Fruit fly (Drosophila melanogaster): ENCODE results near the gene Gcn2.

The Gcn2 gene

dm6 chr3R:31405277-31406207 is 10.1 kb downstream of the Gcn2 start, which contains the start of gene PNPase (continued):
- TF ChIP-seq ATbp (GFP tag; optimal IDR thresholded peaks at IDR 0.05) (peak; percentile 10), Fer1 (GFP tag; optimal IDR thresholded peaks at IDR 0.05) (peak; percentile 29), CG2712 (tag; optimal IDR thresholded peaks at IDR 0.05) (no peak), CG9437 (GFP tag; optimal IDR thresholded peaks at IDR 0.05) (no peak), toy (GFP tag; IDR thresholded peaks at IDR 0.05) (no peak), CG1792 (GFP tag; optimal IDR thresholded peaks at IDR 0.05) (no peak), NK7.1 (GFP tag; optimal IDR thresholded peaks at IDR 0.05) (no peak), CG11504 (tag; optimal IDR thresholded peaks at IDR 0.05) (no peak), Bgb (GFP tag; IDR thresholded peaks at IDR 0.05; ENCODE audit: partially characterized antibody) (peak; percentile 40; the same call in 1 of the 2 replicates), Stat92E (GFP tag; optimal IDR thresholded peaks at IDR 0.05) (peak in 1 of 3 experiments; percentile 39), pros (GFP tag; optimal IDR thresholded peaks at IDR 0.05) (peak; percentile 67), CG14710 (tag; optimal IDR thresholded peaks at IDR 0.05) (no peak), ken (GFP tag; IDR thresholded peaks at IDR 0.05) (no peak), lilli (GFP tag; optimal IDR thresholded peaks at IDR 0.05) (no peak), CG2199 (GFP tag; IDR thresholded peaks at IDR 0.05) (0 out of 3 replicates have a peak, but pooled peaks have one; percentile 38), zen (tag; optimal IDR thresholded peaks at IDR 0.05) (no peak), Neu2 (GFP tag; optimal IDR thresholded peaks at IDR 0.05; ENCODE audit: borderline replicate concordance) (no peak), MESR4 (GFP tag; optimal IDR thresholded peaks at IDR 0.05) (peak; percentile 62), chm (GFP tag; IDR thresholded peaks at IDR 0.05) (0 out of 2 replicates have a peak, but pooled peaks have one; percentile 46), CG11398 (GFP tag; optimal IDR thresholded peaks at IDR 0.05) (no peak), trem (tag; optimal IDR thresholded peaks at IDR 0.05) (no peak), grau (tag; optimal IDR thresholded peaks at IDR 0.05) (no peak), bbx (GFP tag; IDR thresholded peaks at IDR 0.05; ENCODE audit: partially characterized antibody) (peak; percentile 41), CG31224 (GFP tag; IDR thresholded peaks at IDR 0.05) (no peak), nom (GFP tag; optimal IDR thresholded peaks at IDR 0.05) (peak; percentile 29), CG18476 (GFP tag; optimal IDR thresholded peaks at IDR 0.05) (no peak), CG11696 (GFP tag; IDR thresholded peaks at IDR 0.05) (no peak), CG14441 (GFP tag; IDR thresholded peaks at IDR 0.05) (no peak), Med (GFP tag) (peak; percentile 88), exex (tag; optimal IDR thresholded peaks at IDR 0.05) (peak; percentile 16), CG1832 (GFP tag; optimal IDR thresholded peaks at IDR 0.05) (no peak), NFAT (GFP tag; IDR thresholded peaks at IDR 0.05) (no peak), CG12299 (tag; optimal IDR thresholded peaks at IDR 0.05) (peak; percentile 18), ac (GFP tag; optimal IDR thresholded peaks at IDR 0.05) (no peak), CG10979 (tag; optimal IDR thresholded peaks at IDR 0.05) (no peak), ERR (GFP tag; optimal IDR thresholded peaks at IDR 0.05) (no peak), cwo (GFP tag; optimal IDR thresholded peaks at IDR 0.05) (peak; percentile 22), unc-4 (GFP tag; IDR thresholded peaks at IDR 0.05; ENCODE audit: partially characterized antibody) (peak; percentile 31; the same call in 1 of the 2 replicates), hb (GFP tag; IDR thresholded peaks at IDR 0.05; ENCODE audit: partially characterized antibody) (no peak), gce (GFP tag; IDR thresholded peaks at IDR 0.05) (no peak)

All from whole organism, embryonic.